Worm (Caenorhabditis elegans): ENCODE measurements around the gene Y57G11C.20.

Y57G11C.20 gene

ce11 chrIV:14797849-14798248 lies 45.3 kb upstream of the Y57G11C.20 start, which contains the start of gene arl-8:
TSS of gene arl-8 (plus strand) at chrIV:14798149.
- no peak for TF ChIP-seq nhr-10 (tag; optimal IDR thresholded peaks at IDR 0.05)
- TF ChIP-seq ama-1 (optimal IDR thresholded peaks at IDR 0.05), result peak; percentile 17
- no peak for TF ChIP-seq nhr-23 (tag; optimal IDR thresholded peaks at IDR 0.05)
- TF ChIP-seq dmd-4 (tag; optimal IDR thresholded peaks at IDR 0.05), result no peak
- no peak for TF ChIP-seq zag-1 (tag; optimal IDR thresholded peaks at IDR 0.05)
- no peak for TF ChIP-seq lin-39 (tag; optimal IDR thresholded peaks at IDR 0.05)

ce11 chrIV:14799186-14799585 lies 44.0 kb upstream of the Y57G11C.20 start, which contains the start of gene Y57G11C.14:
TSS of gene Y57G11C.14 (plus strand) at chrIV:14799311.
- no peak for TF ChIP-seq ama-1 (optimal IDR thresholded peaks at IDR 0.05)
- TF ChIP-seq ztf-4 (tag; optimal IDR thresholded peaks at IDR 0.05), result no peak
- no peak for TF ChIP-seq aly-2 (tag; optimal IDR thresholded peaks at IDR 0.05)
- TF ChIP-seq nhr-77 (tag; optimal IDR thresholded peaks at IDR 0.05), result no peak
- no peak for TF ChIP-seq lin-11 (tag; optimal IDR thresholded peaks at IDR 0.05)
- TF ChIP-seq lin-39 (tag; optimal IDR thresholded peaks at IDR 0.05), result no peak

- TF ChIP-seq nhr-25 (tag; optimal IDR thresholded peaks at IDR 0.05), result no peak
- no peak for TF ChIP-seq ZK546.5 (tag; optimal IDR thresholded peaks at IDR 0.05)
- no peak for TF ChIP-seq ceh-16 (tag; optimal IDR thresholded peaks at IDR 0.05)
- TF ChIP-seq crh-2 (tag; optimal IDR thresholded peaks at IDR 0.05), result no peak
- no peak for TF ChIP-seq dmd-4 (tag; optimal IDR thresholded peaks at IDR 0.05)
- TF ChIP-seq sma-9 (GFP tag; optimal IDR thresholded peaks at IDR 0.05), result no peak
- TF ChIP-seq sma-9 (tag; optimal IDR thresholded peaks at IDR 0.05), result no peak
- TF ChIP-seq nhr-12 (tag; optimal IDR thresholded peaks at IDR 0.05), result no peak
- no peak for TF ChIP-seq lin-11 (tag; optimal IDR thresholded peaks at IDR 0.05)
- TF ChIP-seq blmp-1 (tag; optimal IDR thresholded peaks at IDR 0.05; ENCODE audit: insufficient read depth), result no peak
- no peak for TF ChIP-seq ztf-11 (tag; optimal IDR thresholded peaks at IDR 0.05)
- no peak for TF ChIP-seq nhr-21 (tag; optimal IDR thresholded peaks at IDR 0.05)
- no peak for TF ChIP-seq elt-3 (tag; optimal IDR thresholded peaks at IDR 0.05)
- no peak for TF ChIP-seq sem-4 (tag; optimal IDR thresholded peaks at IDR 0.05)
- TF ChIP-seq snpc-4 (tag; optimal IDR thresholded peaks at IDR 0.05), result no peak
- TF ChIP-seq F13H6.1 (tag; optimal IDR thresholded peaks at IDR 0.05), result no peak
- no peak for TF ChIP-seq nhr-237 (tag; optimal IDR thresholded peaks at IDR 0.05)
These were observed 42.2 kb upstream of the Y57G11C.20 start for ce11 chrIV:14800931-14801330.

ce11 chrIV:14802316-14802715 lies 40.8 kb upstream of the Y57G11C.20 start, which contains the start of gene Y57G11C.1142:
TSS of gene Y57G11C.1142 (plus strand) at chrIV:14802616.
- no peak for TF ChIP-seq skn-1 (tag; optimal IDR thresholded peaks at IDR 0.05)
- TF ChIP-seq nhr-12 (tag; optimal IDR thresholded peaks at IDR 0.05), result no peak
- TF ChIP-seq sem-4 (tag; optimal IDR thresholded peaks at IDR 0.05), result no peak
- TF ChIP-seq ztf-11 (tag; optimal IDR thresholded peaks at IDR 0.05), result no peak
- TF ChIP-seq C34F6.9 (tag; optimal IDR thresholded peaks at IDR 0.05), result no peak
- no peak for TF ChIP-seq peb-1 (tag; optimal IDR thresholded peaks at IDR 0.05)
- no peak for TF ChIP-seq egl-27 (tag; optimal IDR thresholded peaks at IDR 0.05)
- TF ChIP-seq crh-2 (tag; optimal IDR thresholded peaks at IDR 0.05), result no peak
- TF ChIP-seq sma-3 (GFP tag; optimal IDR thresholded peaks at IDR 0.05), result no peak
- TF ChIP-seq blmp-1 (tag; optimal IDR thresholded peaks at IDR 0.05; ENCODE audit: insufficient read depth), result no peak
- no peak for TF ChIP-seq nhr-21 (tag; optimal IDR thresholded peaks at IDR 0.05)
- TF ChIP-seq ztf-1 (GFP tag; conservative IDR thresholded peaks at IDR 0.05), result no peak
- no peak for TF ChIP-seq alr-1 (tag; optimal IDR thresholded peaks at IDR 0.05)
- TF ChIP-seq ceh-16 (tag; optimal IDR thresholded peaks at IDR 0.05), result no peak
- no peak for TF ChIP-seq lsy-2 (tag; optimal IDR thresholded peaks at IDR 0.05)
- TF ChIP-seq snpc-4 (tag; optimal IDR thresholded peaks at IDR 0.05), result no peak
- no peak for TF ChIP-seq nhr-77 (tag; optimal IDR thresholded peaks at IDR 0.05)
- TF ChIP-seq nhr-23 (tag; optimal IDR thresholded peaks at IDR 0.05), result no peak

ce11 chrIV:14806903-14807302 lies 36.3 kb upstream of the Y57G11C.20 start, which contains the start of gene oig-5:
TSS of gene oig-5 (plus strand) at chrIV:14807203.
- TF ChIP-seq peb-1 (tag; optimal IDR thresholded peaks at IDR 0.05), result no peak
- no peak for TF ChIP-seq nhr-237 (tag; optimal IDR thresholded peaks at IDR 0.05)
- TF ChIP-seq ztf-1 (GFP tag; conservative IDR thresholded peaks at IDR 0.05), result no peak
- TF ChIP-seq sem-4 (tag; optimal IDR thresholded peaks at IDR 0.05), result no peak

- TF ChIP-seq nhr-11 (tag; optimal IDR thresholded peaks at IDR 0.05) (no peak), nhr-10 (tag; optimal IDR thresholded peaks at IDR 0.05) (no peak), unc-55 (GFP tag; optimal IDR thresholded peaks at IDR 0.05) (no peak)
These were observed 26.9 kb upstream of the Y57G11C.20 start, which contains the start of gene Y57G11C.46 for ce11 chrIV:14816288-14816687. TSS of gene Y57G11C.46 (minus strand) at chrIV:14816388.

Measured in whole organism, L2 larva.